Worm (Caenorhabditis elegans) whole organism, L1 larva: ENCODE results near the gene ZC374.2.
A peak's percentile ranks its signal among the peaks of the same experiment; 100 is the strongest.

Experiments used
- C04F5.9 ChIP-seq: sonication (generic microtip); optimal IDR thresholded peaks from 2 replicates; lab custom pipeline; 2016; ENCODE audit warnings: missing genetic modification characterization, missing compliant biosample characterization
- C16A3.4 ChIP-seq: fragments of 150-350 bp; optimal IDR thresholded peaks from 2 replicates; lab custom pipeline; 2014; ENCODE audit warnings: missing biosample characterization, missing genetic modification characterization
- C34B4.2 ChIP-seq: sonication (generic microtip); optimal IDR thresholded peaks from 2 replicates; lab custom pipeline; 2017; ENCODE audit warnings: mild to moderate bottlenecking, missing genetic modification characterization, missing compliant biosample characterization
- F16B12.6 ChIP-seq: fragments of 150-350 bp; optimal IDR thresholded peaks from 2 replicates; lab custom pipeline; 2014; ENCODE audit warnings: missing biosample characterization, missing genetic modification characterization
- Y116A8C.19 ChIP-seq: sonication (generic microtip); optimal IDR thresholded peaks from 2 replicates; lab custom pipeline; 2016; ENCODE audit warnings: missing compliant biosample characterization, missing genetic modification characterization, borderline replicate concordance
- alr-1 ChIP-seq: fragments of 200-800 bp; sonication (Bioruptor generic); optimal IDR thresholded peaks from 2 replicates; lab custom pipeline; 2018; ENCODE audit warnings: borderline replicate concordance, mild to moderate bottlenecking, missing genetic modification characterization, missing compliant biosample characterization
- ama-1 ChIP-seq: fragments of 150-350 bp; optimal IDR thresholded peaks from 2 replicates; lab custom pipeline; 2014
- ceh-63 ChIP-seq: fragments of 200-800 bp; sonication (Bioruptor generic); optimal IDR thresholded peaks from 2 replicates; lab custom pipeline; 2018; ENCODE audit warnings: mild to moderate bottlenecking, missing genetic modification characterization, missing compliant biosample characterization
- ceh-8 ChIP-seq: fragments of 200-800 bp; sonication (Bioruptor generic); optimal IDR thresholded peaks from 2 replicates; lab custom pipeline; 2018; ENCODE audit warnings: mild to moderate bottlenecking, missing genetic modification characterization, moderate library complexity, missing compliant biosample characterization
- ces-1 ChIP-seq: fragments of 150-350 bp; optimal IDR thresholded peaks from 2 replicates; lab custom pipeline; 2014; ENCODE audit warnings: missing biosample characterization, missing genetic modification reagents, missing genetic modification characterization
- dpl-1 ChIP-seq, 3 experiments: fragments of 150-350 bp in 2 of 3; sonication (generic microtip) in 1 of 3; optimal IDR thresholded peaks; 2 replicates each; lab custom pipeline; 2014 to 2017; ENCODE audit warnings: missing biosample characterization in 3 of 3, missing genetic modification characterization in 3 of 3, missing genetic modification reagents in 3 of 3
- dsc-1 ChIP-seq: sonication (generic microtip); optimal IDR thresholded peaks from 2 replicates; lab custom pipeline; 2016; ENCODE audit warnings: mild to moderate bottlenecking, missing genetic modification characterization, missing compliant biosample characterization
- efl-1 ChIP-seq, 4 experiments: fragments of 150-350 bp; optimal IDR thresholded peaks in 3 of 4; peaks in 1 of 4; 1 replicate in 1 of 4; 2 replicates in 3 of 4; lab custom pipeline; 2014; ENCODE audit warnings: missing biosample characterization in 2 of 4, missing genetic modification characterization in 2 of 4, missing genetic modification reagents in 2 of 4
- efl-3 ChIP-seq: fragments of 200-800 bp; sonication (Bioruptor generic); optimal IDR thresholded peaks from 2 replicates; lab custom pipeline; 2018; ENCODE audit warnings: mild to moderate bottlenecking, missing genetic modification characterization, missing compliant biosample characterization
- egl-13 ChIP-seq: sonication (generic microtip); optimal IDR thresholded peaks from 2 replicates; lab custom pipeline; 2016; ENCODE audit warnings: missing genotype, missing genetic modification reagents, missing genetic modification characterization, missing compliant biosample characterization
- egl-27 ChIP-seq, 2 experiments: fragments of 150-350 bp in 1 of 2; sonication (generic microtip); optimal IDR thresholded peaks; 3 replicates each; lab custom pipeline; 2017 to 2018; ENCODE audit warnings: missing biosample characterization in 2 of 2, missing genetic modification characterization in 2 of 2, missing genetic modification reagents in 2 of 2
- elt-2 ChIP-seq: sonication (generic microtip); optimal IDR thresholded peaks from 2 replicates; lab custom pipeline; 2016; ENCODE audit warnings: missing genetic modification characterization, mild to moderate bottlenecking, inconsistent platforms, missing compliant biosample characterization, missing genetic modification reagents
- elt-3 ChIP-seq, 6 experiments: fragments of 150-350 bp in 1 of 6; sonication (generic microtip); optimal IDR thresholded peaks; 2 replicates each; lab custom pipeline; 2017 to 2018; ENCODE audit warnings: missing biosample characterization in 6 of 6, missing genetic modification characterization in 6 of 6, inconsistent platforms in 1 of 6
- ets-5 ChIP-seq: fragments of 200-800 bp; sonication (Bioruptor generic); IDR thresholded peaks from 2 replicates; pipeline ENCODE4 v1.3.6; 2022; ENCODE audit warnings: missing genetic modification characterization, missing compliant biosample characterization
- fkh-10 ChIP-seq: sonication (generic microtip); optimal IDR thresholded peaks from 2 replicates; lab custom pipeline; 2017; ENCODE audit warnings: missing biosample characterization, missing genetic modification reagents, missing genetic modification characterization
- fkh-4 ChIP-seq: sonication (generic microtip); optimal IDR thresholded peaks from 2 replicates; lab custom pipeline; 2016; ENCODE audit warnings: missing compliant biosample characterization, missing genetic modification characterization, borderline replicate concordance
- hlh-17 ChIP-seq: fragments of 200-800 bp; sonication (Bioruptor generic); optimal IDR thresholded peaks from 2 replicates; lab custom pipeline; 2018; ENCODE audit warnings: missing genetic modification characterization, mild to moderate bottlenecking, missing compliant biosample characterization, moderate library complexity, borderline replicate concordance
- hpl-2 ChIP-seq: fragments of 150-350 bp; optimal IDR thresholded peaks from 2 replicates; lab custom pipeline; 2014; ENCODE audit warnings: missing biosample characterization, missing genetic modification reagents, missing genetic modification characterization
- irx-1 ChIP-seq: sonication (generic microtip); optimal IDR thresholded peaks from 2 replicates; lab custom pipeline; 2016; ENCODE audit warnings: missing genetic modification characterization, missing compliant biosample characterization
- isw-1 ChIP-seq: fragments of 200-800 bp; sonication (Bioruptor generic); IDR thresholded peaks from 2 replicates; pipeline ENCODE4 v1.3.6; 2022; ENCODE audit warnings: missing genetic modification characterization, missing compliant biosample characterization
- jun-1 ChIP-seq: fragments of 150-350 bp; optimal IDR thresholded peaks from 2 replicates; lab custom pipeline; 2014; ENCODE audit warnings: missing biosample characterization, missing genetic modification reagents, missing genetic modification characterization
- lin-13 ChIP-seq: fragments of 150-350 bp; optimal IDR thresholded peaks from 2 replicates; lab custom pipeline; 2014; ENCODE audit warnings: missing biosample characterization, missing genetic modification reagents, missing genetic modification characterization
- lin-15B ChIP-seq: fragments of 150-350 bp; sonication (generic microtip); optimal IDR thresholded peaks from 3 replicates; lab custom pipeline; 2014; ENCODE audit warnings: missing biosample characterization, missing genetic modification characterization
- lin-35 ChIP-seq, 2 experiments: fragments of 150-350 bp; optimal IDR thresholded peaks; 2 replicates each; lab custom pipeline; 2014; ENCODE audit warnings: missing biosample characterization in 2 of 2, missing genetic modification characterization in 2 of 2, missing genetic modification reagents in 2 of 2
- lsy-2 ChIP-seq, 2 experiments: fragments of 150-350 bp; optimal IDR thresholded peaks; 2 replicates each; lab custom pipeline; 2014; ENCODE audit warnings: missing biosample characterization in 2 of 2, missing genetic modification characterization in 2 of 2
- mef-2 ChIP-seq: fragments of 150-350 bp; optimal IDR thresholded peaks from 2 replicates; lab custom pipeline; 2014; ENCODE audit warnings: missing biosample characterization, missing genetic modification characterization
- nhr-11 ChIP-seq: fragments of 150-350 bp; optimal IDR thresholded peaks from 2 replicates; lab custom pipeline; 2014; ENCODE audit warnings: missing biosample characterization, missing genetic modification characterization
- nhr-19 ChIP-seq: fragments of 200-800 bp; sonication (Bioruptor generic); conservative IDR thresholded peaks from 2 replicates; pipeline ENCODE4 v1.3.6; 2022; ENCODE audit warnings: missing genetic modification characterization, missing compliant biosample characterization
- nhr-20 ChIP-seq: sonication (generic microtip); optimal IDR thresholded peaks from 2 replicates; lab custom pipeline; 2016; ENCODE audit warnings: mild to moderate bottlenecking, missing genetic modification characterization, missing compliant biosample characterization
- nhr-237 ChIP-seq: fragments of 150-350 bp; optimal IDR thresholded peaks from 2 replicates; lab custom pipeline; 2014; ENCODE audit warnings: missing biosample characterization, missing genetic modification characterization
- nhr-28 ChIP-seq: fragments of 150-350 bp; optimal IDR thresholded peaks from 2 replicates; lab custom pipeline; 2014; ENCODE audit warnings: missing biosample characterization, missing genetic modification characterization
- nhr-47 ChIP-seq: sonication (generic microtip); optimal IDR thresholded peaks from 2 replicates; lab custom pipeline; 2016; ENCODE audit warnings: mild to moderate bottlenecking, missing genetic modification characterization, moderate library complexity, missing compliant biosample characterization
- nhr-71 ChIP-seq: sonication (generic microtip); optimal IDR thresholded peaks from 2 replicates; lab custom pipeline; 2016; ENCODE audit warnings: mild to moderate bottlenecking, missing genetic modification characterization, moderate library complexity, missing compliant biosample characterization
- nhr-76 ChIP-seq: sonication (generic microtip); optimal IDR thresholded peaks from 2 replicates; lab custom pipeline; 2017; ENCODE audit warnings: missing biosample characterization, missing genetic modification characterization
- nhr-77 ChIP-seq: fragments of 150-350 bp; optimal IDR thresholded peaks from 2 replicates; lab custom pipeline; 2014; ENCODE audit warnings: missing biosample characterization, missing genetic modification characterization
- nhr-84 ChIP-seq: sonication (generic microtip); optimal IDR thresholded peaks from 2 replicates; lab custom pipeline; 2017; ENCODE audit warnings: missing biosample characterization, missing genetic modification characterization
- pag-3 ChIP-seq: sonication (generic microtip); optimal IDR thresholded peaks from 2 replicates; lab custom pipeline; 2017; ENCODE audit warnings: missing genetic modification characterization, mild to moderate bottlenecking, missing compliant biosample characterization, antibody characterized with exemption, borderline replicate concordance; ENCODE audit not compliant: insufficient read depth
- pax-3 ChIP-seq: fragments of 200-800 bp; sonication (Bioruptor generic); optimal IDR thresholded peaks from 2 replicates; lab custom pipeline; 2018; ENCODE audit warnings: mild to moderate bottlenecking, missing genetic modification characterization, moderate library complexity, missing compliant biosample characterization
- pqm-1 ChIP-seq: sonication (generic microtip); optimal IDR thresholded peaks from 3 replicates; lab custom pipeline; 2017; ENCODE audit warnings: missing biosample characterization, missing genetic modification characterization
- rnt-1 ChIP-seq: sonication (generic microtip); optimal IDR thresholded peaks from 2 replicates; lab custom pipeline; 2016; ENCODE audit warnings: mild to moderate bottlenecking, missing genetic modification characterization, moderate library complexity, missing compliant biosample characterization
- snu-23 ChIP-seq: sonication (generic microtip); optimal IDR thresholded peaks from 2 replicates; lab custom pipeline; 2016; ENCODE audit warnings: missing genetic modification characterization, missing compliant biosample characterization
- sptf-1 ChIP-seq: fragments of 150-350 bp; optimal IDR thresholded peaks from 2 replicates; lab custom pipeline; 2014; ENCODE audit warnings: missing biosample characterization, missing genetic modification characterization
- tbx-2 ChIP-seq: sonication (generic microtip); optimal IDR thresholded peaks from 2 replicates; lab custom pipeline; 2016; ENCODE audit warnings: missing genetic modification characterization, missing compliant biosample characterization
- unc-86 ChIP-seq: sonication (generic microtip); optimal IDR thresholded peaks from 2 replicates; lab custom pipeline; 2016; ENCODE audit warnings: missing genetic modification characterization, missing compliant biosample characterization
- vab-15 ChIP-seq: sonication (generic microtip); optimal IDR thresholded peaks from 2 replicates; lab custom pipeline; 2017; ENCODE audit warnings: missing genotype, mild to moderate bottlenecking, missing genetic modification characterization, missing compliant biosample characterization
- xbp-1 ChIP-seq: sonication (generic microtip); optimal IDR thresholded peaks from 2 replicates; lab custom pipeline; 2016; ENCODE audit warnings: missing genetic modification characterization, missing compliant biosample characterization
- zip-4 ChIP-seq: fragments of 200-800 bp; sonication (Bioruptor generic); optimal IDR thresholded peaks from 2 replicates; lab custom pipeline; 2018; ENCODE audit warnings: mild to moderate bottlenecking, missing genetic modification characterization, moderate library complexity, missing compliant biosample characterization
- ztf-4 ChIP-seq: fragments of 150-350 bp; optimal IDR thresholded peaks from 2 replicates; lab custom pipeline; 2014; ENCODE audit warnings: missing biosample characterization, missing genetic modification characterization

Gene ZC374.2

DNA sequence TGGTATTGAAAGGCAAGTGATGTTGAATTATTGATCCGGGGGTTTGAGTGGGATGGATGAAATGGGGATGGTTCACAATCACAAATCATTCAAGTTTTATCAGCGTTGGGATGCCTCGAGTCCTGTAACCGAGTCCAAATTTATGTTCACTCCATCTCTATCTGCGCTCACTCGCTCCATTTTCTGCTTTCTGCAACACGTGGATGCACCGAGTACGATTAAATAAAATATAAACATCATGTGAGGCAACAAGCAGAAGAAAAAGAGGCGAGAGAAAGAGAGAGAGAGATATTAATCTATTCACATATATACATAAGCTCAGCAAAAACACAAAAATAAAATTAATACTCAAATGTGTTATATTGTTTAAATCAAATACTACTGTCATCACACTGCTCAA is 54.1 kb downstream of the ZC374.2 start:
- TF ChIP-seq sptf-1 (tag; lab: Kevin White, UChicago) (no peak), ceh-8 (GFP tag; lab: Kevin White, UChicago) (no peak), pax-3 (tag; lab: Kevin White, UChicago) (no peak), ets-5 (GFP tag; lab: Robert Waterston, UW) (no peak), fkh-10 (no peak), nhr-28 (tag; lab: Kevin White, UChicago) (no peak), alr-1 (tag; lab: Kevin White, UChicago) (no peak), irx-1 (tag; lab: Kevin White, UChicago) (no peak), Y116A8C.19 (tag; lab: Kevin White, UChicago) (no peak), ces-1 (GFP tag; lab: Kevin White, UChicago) (no peak), C34B4.2 (tag; lab: Kevin White, UChicago) (no peak), efl-3 (GFP tag; lab: Kevin White, UChicago) (no peak), zip-4 (no peak), ztf-4 (no peak), nhr-71 (peak; percentile 5), nhr-19 (GFP tag; lab: Robert Waterston, UW) (no peak), C04F5.9 (tag; lab: Kevin White, UChicago) (no peak), lin-15B (no peak), nhr-11 (tag; lab: Kevin White, UChicago) (no peak), rnt-1 (tag; lab: Kevin White, UChicago) (no peak), lin-13 (GFP tag; lab: Kevin White, UChicago) (no peak), nhr-84 (tag; lab: Kevin White, UChicago) (no peak), nhr-76 (tag; lab: Kevin White, UChicago) (no peak), snu-23 (GFP tag; lab: Kevin White, UChicago) (peak; percentile 1), dsc-1 (no peak), elt-3 (tag; optimal IDR thresholded peaks at IDR 0.05; lab: Kevin White, UChicago) (no peak), fkh-4 (tag; lab: Kevin White, UChicago) (no peak), lsy-2 (tag; optimal IDR thresholded peaks at IDR 0.05; lab: Kevin White, UChicago) (no peak), lin-35 (GFP tag; optimal IDR thresholded peaks at IDR 0.05; lab: Kevin White, UChicago) (peak in 1 of 2 experiments; percentile 34), nhr-77 (tag; lab: Kevin White, UChicago) (no peak), mef-2 (tag; lab: Kevin White, UChicago) (no peak), egl-13 (tag; lab: Kevin White, UChicago) (no peak), nhr-47 (tag; lab: Kevin White, UChicago) (peak; percentile 5), ceh-63 (GFP tag; lab: Kevin White, UChicago) (no peak), isw-1 (GFP tag; lab: Robert Waterston, UW) (no peak), nhr-237 (tag; lab: Kevin White, UChicago) (no peak), hlh-17 (GFP tag; lab: Kevin White, UChicago) (no peak), F16B12.6 (tag; lab: Kevin White, UChicago) (no peak), elt-2 (tag; lab: Kevin White, UChicago) (peak; percentile 70), vab-15 (tag; lab: Kevin White, UChicago) (no peak), tbx-2 (no peak), egl-27 (tag; optimal IDR thresholded peaks at IDR 0.05; lab: Kevin White, UChicago) (no peak), nhr-20 (tag; lab: Kevin White, UChicago) (peak; percentile 34), xbp-1 (tag; lab: Kevin White, UChicago) (no peak), unc-86 (tag; lab: Kevin White, UChicago) (no peak), C16A3.4 (tag; lab: Kevin White, UChicago) (no peak), ama-1 (lab: Kevin White, UChicago) (no peak), pqm-1 (no peak), jun-1 (tag; lab: Kevin White, UChicago) (no peak), efl-1 (optimal IDR thresholded peaks at IDR 0.05; lab: Kevin White, UChicago) (no peak), efl-1 (GFP tag; optimal IDR thresholded peaks at IDR 0.05 in 1 of 2; lab: Kevin White, UChicago) (no peak), pag-3 (tag; lab: Kevin White, UChicago) (no peak), dpl-1 (GFP tag; optimal IDR thresholded peaks at IDR 0.05; lab: Kevin White, UChicago) (no peak), hpl-2 (GFP tag; lab: Kevin White, UChicago) (no peak)
